Fruit fly (Drosophila melanogaster): ENCODE data around the gene wkd.

DNA sequence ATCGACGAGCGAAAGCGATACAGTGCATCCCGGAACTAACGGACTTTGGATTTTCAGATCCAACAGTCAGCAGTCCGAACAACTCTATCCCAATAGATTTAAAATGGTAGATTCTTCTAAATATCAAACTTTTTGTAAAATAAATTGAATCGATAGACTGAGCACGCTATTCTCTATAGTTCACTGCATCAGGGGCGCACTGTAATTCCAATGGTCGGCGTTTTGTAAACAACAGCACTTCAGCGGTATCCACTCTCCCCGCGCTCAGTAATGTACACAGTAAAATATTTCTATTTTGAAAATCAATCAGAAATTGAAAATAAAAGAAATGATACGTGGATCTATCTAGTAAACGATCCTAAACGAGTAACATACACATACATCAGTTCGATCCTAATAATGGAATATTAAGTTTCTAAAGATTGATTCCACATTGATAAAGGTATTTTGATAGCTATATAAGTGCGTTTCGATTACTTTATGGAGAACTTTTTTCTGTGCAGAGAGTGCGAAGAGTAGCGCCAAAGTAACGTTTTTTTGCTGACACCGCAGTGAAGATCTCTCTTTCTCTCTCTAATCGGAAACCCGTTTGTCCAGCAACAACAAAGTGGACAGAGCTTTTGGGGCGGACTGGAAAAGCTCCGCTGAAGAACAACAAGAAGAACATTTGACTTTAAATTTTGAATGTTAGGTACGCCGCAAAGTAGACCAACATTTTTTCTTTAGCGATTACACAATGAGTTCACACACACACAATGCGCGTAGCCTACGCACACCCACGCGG, 18.9 kb upstream of the wkd start:
- TF ChIP-seq CG8944 (GFP tag; optimal IDR thresholded peaks at IDR 0.05) (peak; percentile 82), salm (tag; optimal IDR thresholded peaks at IDR 0.05) (peak; percentile 72), Blimp-1 (GFP tag; optimal IDR thresholded peaks at IDR 0.05) (peak; percentile 91), CG12942 (GFP tag; optimal IDR thresholded peaks at IDR 0.05) (peak; percentile 77), bcd (GFP tag; optimal IDR thresholded peaks at IDR 0.05) (peak; percentile 91), CG33557 (GFP tag; optimal IDR thresholded peaks at IDR 0.05) (peak; percentile 18)

Data from whole organism, embryonic.